Worm (Caenorhabditis elegans) whole organism, L2 larva: Measurements from ENCODE around the gene srbc-55.

Experiments used
- ama-1 ChIP-seq: fragments of 150-350 bp; optimal IDR thresholded peaks from 2 replicates; lab custom pipeline; 2018; ENCODE audit warnings: inconsistent platforms
- lin-11 ChIP-seq: fragments of 150-350 bp; sonication (generic microtip); optimal IDR thresholded peaks from 2 replicates; lab custom pipeline; 2014; ENCODE audit warnings: missing biosample characterization, missing genetic modification characterization, inconsistent platforms, mixed read lengths
- nhr-77 ChIP-seq: fragments of 150-350 bp; optimal IDR thresholded peaks from 2 replicates; lab custom pipeline; 2014; ENCODE audit warnings: missing biosample characterization, missing genetic modification characterization

ce11 chrV:15829907-15830306 is at the start of gene srbc-55:
- TF ChIP-seq lin-11 (tag; lab: Kevin White, UChicago) (no peak), ama-1 (no peak), nhr-77 (tag; lab: Kevin White, UChicago) (no peak)
